Worm (Caenorhabditis elegans) whole organism, late embryonic: Measurements from ENCODE around the gene str-109.

Experiments used
- C08G9.2 ChIP-seq: sonication (generic microtip); optimal IDR thresholded peaks from 2 replicates; lab custom pipeline; 2016; ENCODE audit warnings: mild to moderate bottlenecking, missing genetic modification characterization, moderate library complexity, missing compliant biosample characterization
- C38D4.7 ChIP-seq: fragments of 200-800 bp; sonication (Bioruptor generic); optimal IDR thresholded peaks from 2 replicates; lab custom pipeline; 2018; ENCODE audit warnings: mild to moderate bottlenecking, missing genetic modification characterization, moderate library complexity, missing compliant biosample characterization
- K09A11.1 ChIP-seq: sonication (generic microtip); optimal IDR thresholded peaks from 2 replicates; lab custom pipeline; 2017; ENCODE audit warnings: antibody characterized with exemption, mild to moderate bottlenecking, missing genetic modification characterization, missing compliant biosample characterization; ENCODE audit not compliant: insufficient read depth
- T23F11.4 ChIP-seq: fragments of 200-800 bp; sonication (Bioruptor generic); optimal IDR thresholded peaks from 2 replicates; lab custom pipeline; 2018; ENCODE audit warnings: mild to moderate bottlenecking, missing genetic modification characterization, missing compliant biosample characterization
- Y22D7AL.16 ChIP-seq: sonication (generic microtip); optimal IDR thresholded peaks from 2 replicates; lab custom pipeline; 2016; ENCODE audit warnings: missing genetic modification characterization, missing compliant biosample characterization
- ahr-1 ChIP-seq: sonication (generic microtip); optimal IDR thresholded peaks from 2 replicates; lab custom pipeline; 2016; ENCODE audit warnings: missing genetic modification characterization, missing compliant biosample characterization
- ama-1 ChIP-seq: fragments of 150-350 bp; optimal IDR thresholded peaks from 2 replicates; lab custom pipeline; 2014
- ceh-14 ChIP-seq: sonication (generic microtip); optimal IDR thresholded peaks from 2 replicates; lab custom pipeline; 2016; ENCODE audit warnings: missing genotype, missing genetic modification characterization, missing compliant biosample characterization
- ceh-18 ChIP-seq: sonication (generic microtip); optimal IDR thresholded peaks from 2 replicates; lab custom pipeline; 2016; ENCODE audit warnings: missing genetic modification characterization, missing compliant biosample characterization
- ceh-2 ChIP-seq: sonication (generic microtip); optimal IDR thresholded peaks from 2 replicates; lab custom pipeline; 2016; ENCODE audit warnings: missing genotype, missing genetic modification characterization, missing compliant biosample characterization
- ceh-22 ChIP-seq: sonication (generic microtip); optimal IDR thresholded peaks from 2 replicates; lab custom pipeline; 2017; ENCODE audit warnings: missing biosample characterization, missing genetic modification characterization
- ceh-24 ChIP-seq: sonication (generic microtip); optimal IDR thresholded peaks from 2 replicates; lab custom pipeline; 2016; ENCODE audit warnings: mild to moderate bottlenecking, missing genetic modification characterization, missing compliant biosample characterization
- ceh-30 ChIP-seq: fragments of 150-350 bp; optimal IDR thresholded peaks from 2 replicates; lab custom pipeline; 2014; ENCODE audit warnings: missing biosample characterization, missing genetic modification characterization
- ceh-31 ChIP-seq: sonication (generic microtip); optimal IDR thresholded peaks from 2 replicates; lab custom pipeline; 2016; ENCODE audit warnings: missing genetic modification characterization, missing compliant biosample characterization
- ceh-45 ChIP-seq: fragments of 200-800 bp; sonication (Bioruptor generic); IDR thresholded peaks from 2 replicates; pipeline ENCODE4 v1.3.6; 2022; ENCODE audit warnings: missing genetic modification reagents, missing genetic modification characterization, missing compliant biosample characterization
- ceh-48 ChIP-seq: sonication (generic microtip); optimal IDR thresholded peaks from 2 replicates; lab custom pipeline; 2016; ENCODE audit warnings: missing genetic modification characterization, inconsistent platforms, missing compliant biosample characterization
- ceh-6 ChIP-seq: fragments of 200-800 bp; sonication (Bioruptor generic); optimal IDR thresholded peaks from 2 replicates; lab custom pipeline; 2018; ENCODE audit warnings: mild to moderate bottlenecking, missing genetic modification characterization, missing compliant biosample characterization
- che-1 ChIP-seq: sonication (generic microtip); optimal IDR thresholded peaks from 2 replicates; lab custom pipeline; 2016; ENCODE audit warnings: mild to moderate bottlenecking, missing genetic modification characterization, missing compliant biosample characterization
- dmd-4 ChIP-seq: sonication (generic microtip); optimal IDR thresholded peaks from 2 replicates; lab custom pipeline; 2016; ENCODE audit warnings: borderline replicate concordance, missing genetic modification characterization, missing compliant biosample characterization
- ets-4 ChIP-seq: sonication (generic microtip); optimal IDR thresholded peaks from 2 replicates; lab custom pipeline; 2016; ENCODE audit warnings: missing genetic modification characterization, missing compliant biosample characterization
- fax-1 ChIP-seq: sonication (generic microtip); optimal IDR thresholded peaks from 2 replicates; lab custom pipeline; 2016; ENCODE audit warnings: missing genotype, missing genetic modification characterization, missing compliant biosample characterization
- gmeb-2 ChIP-seq: sonication (generic microtip); optimal IDR thresholded peaks from 2 replicates; lab custom pipeline; 2016; ENCODE audit warnings: missing genetic modification characterization, inconsistent platforms, missing compliant biosample characterization
- hlh-13 ChIP-seq: fragments of 200-800 bp; sonication (Bioruptor generic); optimal IDR thresholded peaks from 2 replicates; lab custom pipeline; 2018; ENCODE audit warnings: mild to moderate bottlenecking, missing genetic modification characterization, missing compliant biosample characterization
- hlh-15 ChIP-seq: sonication (generic microtip); optimal IDR thresholded peaks from 2 replicates; lab custom pipeline; 2016; ENCODE audit warnings: missing genetic modification characterization, missing compliant biosample characterization
- mec-3 ChIP-seq: sonication (generic microtip); optimal IDR thresholded peaks from 2 replicates; lab custom pipeline; 2016; ENCODE audit warnings: borderline replicate concordance, missing genetic modification characterization, missing compliant biosample characterization
- nhr-11 ChIP-seq: fragments of 150-350 bp; optimal IDR thresholded peaks from 2 replicates; lab custom pipeline; 2014; ENCODE audit warnings: missing biosample characterization, missing genetic modification characterization
- nhr-232 ChIP-seq: sonication (generic microtip); optimal IDR thresholded peaks from 2 replicates; lab custom pipeline; 2016; ENCODE audit warnings: missing genetic modification characterization, missing compliant biosample characterization
- npax-4 ChIP-seq: sonication (generic microtip); optimal IDR thresholded peaks from 2 replicates; lab custom pipeline; 2016; ENCODE audit warnings: missing genetic modification characterization, missing compliant biosample characterization
- odd-2 ChIP-seq: sonication (generic microtip); optimal IDR thresholded peaks from 2 replicates; lab custom pipeline; 2017; ENCODE audit warnings: antibody characterized with exemption, mild to moderate bottlenecking, missing genetic modification characterization, missing compliant biosample characterization
- pag-3 ChIP-seq: sonication (generic microtip); optimal IDR thresholded peaks from 2 replicates; lab custom pipeline; 2016; ENCODE audit warnings: missing compliant biosample characterization, missing genetic modification characterization, borderline replicate concordance
- pax-1 ChIP-seq: fragments of 150-350 bp; optimal IDR thresholded peaks from 2 replicates; lab custom pipeline; 2014; ENCODE audit warnings: missing biosample characterization, missing genetic modification characterization
- pha-2 ChIP-seq: sonication (generic microtip); optimal IDR thresholded peaks from 2 replicates; lab custom pipeline; 2017; ENCODE audit warnings: mild to moderate bottlenecking, missing genetic modification characterization, missing compliant biosample characterization
- pros-1 ChIP-seq: fragments of 150-350 bp; optimal IDR thresholded peaks from 2 replicates; lab custom pipeline; 2014; ENCODE audit warnings: missing biosample characterization, missing genetic modification reagents, missing genetic modification characterization
- sdc-2 ChIP-seq: sonication (generic microtip); optimal IDR thresholded peaks from 2 replicates; lab custom pipeline; 2016; ENCODE audit warnings: missing genotype, missing genetic modification characterization, missing compliant biosample characterization
- unc-42 ChIP-seq: sonication (generic microtip); optimal IDR thresholded peaks from 2 replicates; lab custom pipeline; 2016; ENCODE audit warnings: missing genotype, missing genetic modification characterization, missing compliant biosample characterization
- unc-55 ChIP-seq: sonication (generic microtip); optimal IDR thresholded peaks from 2 replicates; lab custom pipeline; 2017; ENCODE audit warnings: missing biosample characterization, missing genetic modification reagents, missing genetic modification characterization

Gene str-109

DNA sequence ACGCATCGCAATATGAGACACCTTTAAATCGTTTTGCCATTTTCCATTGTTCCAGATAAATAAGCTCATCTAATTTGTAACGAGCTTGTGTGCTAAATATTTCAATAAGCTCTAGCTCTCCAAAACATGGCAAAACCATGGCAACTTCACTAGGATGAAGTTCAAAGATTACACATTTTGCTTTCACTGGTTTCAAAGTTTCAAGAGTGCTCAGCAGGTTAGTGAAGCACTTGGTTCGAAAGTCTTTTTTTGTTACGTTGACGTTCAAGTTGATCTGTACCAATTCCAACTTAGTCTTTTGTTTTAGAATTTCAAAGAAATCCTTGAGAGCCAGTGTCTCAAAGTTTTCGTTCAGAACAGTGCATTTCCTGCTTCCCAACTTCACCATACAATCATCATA lies 19.7 kb downstream of the str-109 start, which contains the start of gene fbxa-18:
fbxa-18 (plus strand) TSS at position 301 of the 400 bp plus-strand sequence.
- TF ChIP-seq unc-42 (tag; lab: Kevin White, UChicago) (no peak), ets-4 (no peak), ceh-31 (tag; lab: Kevin White, UChicago) (no peak), ceh-22 (no peak), ceh-24 (tag; lab: Kevin White, UChicago) (no peak), ceh-18 (tag; lab: Kevin White, UChicago) (no peak), pha-2 (tag; lab: Kevin White, UChicago) (no peak), hlh-13 (GFP tag; lab: Kevin White, UChicago) (no peak)
- TF ChIP-seq, all 69 proteins: peak for 0

DNA sequence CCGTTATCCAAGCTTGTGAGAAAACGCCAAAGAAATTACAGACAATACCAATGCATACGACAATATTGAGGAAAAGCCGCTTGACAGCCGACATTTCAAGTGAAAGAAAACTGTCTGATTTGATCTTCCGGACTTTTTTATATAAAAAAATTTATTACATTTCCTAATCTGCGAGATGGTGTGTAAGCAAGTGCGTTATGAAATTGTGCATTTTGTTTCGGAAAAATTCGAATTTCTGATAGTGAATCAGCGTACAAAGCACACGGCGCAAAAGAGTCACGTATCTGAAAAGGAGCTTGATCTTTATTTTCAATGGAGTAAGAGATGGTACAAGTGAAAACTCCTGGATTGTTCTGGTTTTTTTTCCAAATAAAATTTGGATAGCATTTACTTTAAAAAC lies 21.0 kb downstream of the str-109 start, which contains the start of gene clc-32:
clc-32 (minus strand) TSS at position 101 of the 400 bp plus-strand sequence.
- no peak for TF ChIP-seq hlh-13 (GFP tag; lab: Kevin White, UChicago)
- TF ChIP-seq mec-3, result no peak
- no peak for TF ChIP-seq sdc-2 (tag; lab: Kevin White, UChicago)
- no peak for TF ChIP-seq ceh-45 (GFP tag; lab: Robert Waterston, UW)
- no peak for TF ChIP-seq ceh-48 (tag; lab: Kevin White, UChicago)
- TF ChIP-seq odd-2 (tag; lab: Kevin White, UChicago), result no peak
- TF ChIP-seq nhr-232 (tag; lab: Kevin White, UChicago), result no peak
- TF ChIP-seq nhr-11 (tag; lab: Kevin White, UChicago), result no peak
- no peak for TF ChIP-seq ets-4
- TF ChIP-seq che-1, result no peak
- no peak for TF ChIP-seq Y22D7AL.16 (tag; lab: Kevin White, UChicago)
- no peak for TF ChIP-seq npax-4 (tag; lab: Kevin White, UChicago)
- TF ChIP-seq K09A11.1, result no peak
- TF ChIP-seq dmd-4, result no peak
- TF ChIP-seq fax-1 (tag; lab: Kevin White, UChicago), result no peak
- TF ChIP-seq ceh-6 (GFP tag; lab: Kevin White, UChicago), result no peak
- TF ChIP-seq C08G9.2 (tag; lab: Kevin White, UChicago), result no peak
- no peak for TF ChIP-seq ahr-1 (tag; lab: Kevin White, UChicago)
- no peak for TF ChIP-seq ama-1 (lab: Kevin White, UChicago)
- TF ChIP-seq unc-55 (GFP tag; lab: Kevin White, UChicago), result no peak
- TF ChIP-seq, all 69 proteins: peak for 0

- no peak for TF ChIP-seq sdc-2 (tag; lab: Kevin White, UChicago)
- no peak for TF ChIP-seq hlh-15 (tag; lab: Kevin White, UChicago)
- no peak for TF ChIP-seq npax-4 (tag; lab: Kevin White, UChicago)
- no peak for TF ChIP-seq ceh-2 (tag; lab: Kevin White, UChicago)
- TF ChIP-seq ahr-1 (tag; lab: Kevin White, UChicago), result no peak
- TF ChIP-seq ceh-22, result no peak
- TF ChIP-seq dmd-4, result no peak
- TF ChIP-seq pax-1 (tag; lab: Kevin White, UChicago), result no peak
- TF ChIP-seq unc-55 (GFP tag; lab: Kevin White, UChicago), result no peak
- no peak for TF ChIP-seq ceh-45 (GFP tag; lab: Robert Waterston, UW)
- TF ChIP-seq ceh-14 (tag; lab: Kevin White, UChicago), result no peak
- TF ChIP-seq ceh-30, result no peak
- TF ChIP-seq pag-3 (tag; lab: Kevin White, UChicago), result no peak
- TF ChIP-seq pha-2 (tag; lab: Kevin White, UChicago), result no peak
- TF ChIP-seq unc-42 (tag; lab: Kevin White, UChicago), result no peak
- TF ChIP-seq ama-1 (lab: Kevin White, UChicago), result no peak
Observed at ce11 chrV:16139529-16139928, 22.5 kb downstream of the str-109 start, which contains the start of gene clc-11. clc-11 (minus strand) TSS chrV:16139629.

- no peak for TF ChIP-seq ceh-18 (tag; lab: Kevin White, UChicago)
- no peak for TF ChIP-seq C38D4.7 (GFP tag; lab: Kevin White, UChicago)
- no peak for TF ChIP-seq dmd-4
- no peak for TF ChIP-seq sdc-2 (tag; lab: Kevin White, UChicago)
- TF ChIP-seq npax-4 (tag; lab: Kevin White, UChicago), result no peak
- no peak for TF ChIP-seq pha-2 (tag; lab: Kevin White, UChicago)
- no peak for TF ChIP-seq unc-55 (GFP tag; lab: Kevin White, UChicago)
- TF ChIP-seq T23F11.4, result no peak
- TF ChIP-seq pax-1 (tag; lab: Kevin White, UChicago), result no peak
- TF ChIP-seq pros-1 (tag; lab: Kevin White, UChicago), result no peak
- TF ChIP-seq ceh-48 (tag; lab: Kevin White, UChicago), result no peak
- no peak for TF ChIP-seq ahr-1 (tag; lab: Kevin White, UChicago)
- TF ChIP-seq ceh-22, result no peak
- no peak for TF ChIP-seq Y22D7AL.16 (tag; lab: Kevin White, UChicago)
- TF ChIP-seq gmeb-2 (tag; lab: Kevin White, UChicago), result no peak
Observed at ce11 chrV:16137043-16137442, 25.0 kb downstream of the str-109 start, which contains the start of gene F44G3.7. F44G3.7 (minus strand) TSS chrV:16137143.
